Fruit fly (Drosophila melanogaster) whole organism, embryonic: ENCODE results near the gene CG13896.

Experiments
- ATbp ChIP-seq: fragments of 200-800 bp; sonication (Bioruptor generic); optimal IDR thresholded peaks from 2 replicates; lab custom pipeline; 2017; ENCODE audit warnings: missing biosample characterization, mild to moderate bottlenecking, missing genetic modification characterization, missing genetic modification reagents
- B-H1 ChIP-seq: fragments of 200-800 bp; sonication (Bioruptor generic); IDR thresholded peaks from 3 replicates; pipeline ENCODE4 v1.3.6; 2022; ENCODE audit warnings: missing biosample characterization, missing genetic modification characterization
- CG11695 ChIP-seq: fragments of 200-800 bp; sonication (Bioruptor generic); IDR thresholded peaks from 3 replicates; pipeline ENCODE4 v1.3.6; 2022; ENCODE audit warnings: missing biosample characterization, missing genetic modification characterization
- CG11696 ChIP-seq: fragments of 200-800 bp; sonication (Bioruptor generic); IDR thresholded peaks from 2 replicates; pipeline ENCODE4 v1.3.6; 2022; ENCODE audit warnings: missing biosample characterization, missing genetic modification characterization
- CG12219 ChIP-seq: fragments of 200-800 bp; sonication (Bioruptor generic); optimal IDR thresholded peaks from 3 replicates; lab custom pipeline; 2018; ENCODE audit warnings: missing biosample characterization, mild to moderate bottlenecking, missing genetic modification characterization
- CG13624 ChIP-seq: fragments of 200-800 bp; sonication (Bioruptor generic); optimal IDR thresholded peaks from 2 replicates; lab custom pipeline; 2016; ENCODE audit warnings: missing biosample characterization, missing genetic modification characterization
- CG15011 ChIP-seq: fragments of 200-800 bp; sonication (Bioruptor generic); optimal IDR thresholded peaks from 3 replicates; lab custom pipeline; 2018; ENCODE audit warnings: missing biosample characterization, mild to moderate bottlenecking, missing genetic modification characterization
- CG18011 ChIP-seq: fragments of 200-800 bp; sonication (Bioruptor generic); optimal IDR thresholded peaks from 2 replicates; lab custom pipeline; 2017; ENCODE audit warnings: missing biosample characterization, missing genetic modification characterization, mild to moderate bottlenecking, moderate library complexity, missing genotype
- CG30020 ChIP-seq: fragments of 200-800 bp; optimal IDR thresholded peaks from 2 replicates; lab custom pipeline; 2019; ENCODE audit warnings: missing biosample characterization, mild to moderate bottlenecking, missing genetic modification characterization, moderate library complexity
- CG3163 ChIP-seq: fragments of 200-800 bp; sonication (Bioruptor generic); optimal IDR thresholded peaks from 3 replicates; lab custom pipeline; 2016; ENCODE audit warnings: missing biosample characterization, missing genetic modification characterization
- CG32767 ChIP-seq: fragments of 200-800 bp; sonication (Bioruptor generic); IDR thresholded peaks from 2 replicates; pipeline ENCODE4 v1.3.6; 2022; ENCODE audit warnings: missing biosample characterization, missing genetic modification characterization
- CG33213 ChIP-seq: fragments of 200-800 bp; sonication (Bioruptor generic); optimal IDR thresholded peaks from 3 replicates; lab custom pipeline; 2016; ENCODE audit warnings: missing biosample characterization, missing genetic modification characterization
- CG34422 ChIP-seq: fragments of 200-800 bp; sonication (Bioruptor generic); IDR thresholded peaks from 3 replicates; pipeline ENCODE4 v1.3.6; 2022; ENCODE audit warnings: missing biosample characterization, missing genetic modification characterization
- CG4404 ChIP-seq: fragments of 200-800 bp; sonication (Bioruptor generic); IDR thresholded peaks from 2 replicates; pipeline ENCODE4 v1.3.6; 2022; ENCODE audit warnings: missing biosample characterization, missing genetic modification characterization
- CG6272 ChIP-seq: fragments of 200-800 bp; sonication (Bioruptor generic); IDR thresholded peaks from 2 replicates; pipeline ENCODE4 v1.3.6; 2022; ENCODE audit warnings: missing biosample characterization, missing genetic modification characterization
- CG6813 ChIP-seq: fragments of 200-800 bp; sonication (Bioruptor generic); optimal IDR thresholded peaks from 2 replicates; lab custom pipeline; 2017; ENCODE audit warnings: missing biosample characterization, missing genetic modification characterization, mild to moderate bottlenecking, moderate library complexity, missing genetic modification reagents
- CG7372 ChIP-seq: fragments of 200-800 bp; sonication (Bioruptor generic); IDR thresholded peaks from 2 replicates; pipeline ENCODE4 v1.3.6; 2022; ENCODE audit warnings: missing biosample characterization, missing genetic modification characterization
- CkIIα-i1 ChIP-seq: fragments of 200-800 bp; sonication (Bioruptor generic); IDR thresholded peaks from 2 replicates; pipeline ENCODE4 v1.3.6; 2022; ENCODE audit warnings: missing biosample characterization, missing genetic modification characterization
- Dip2 ChIP-seq: fragments of 200-800 bp; sonication (Bioruptor generic); IDR thresholded peaks from 2 replicates; pipeline ENCODE4 v1.3.6; 2022; ENCODE audit warnings: missing biosample characterization, missing genetic modification characterization
- Doc2 ChIP-seq: fragments of 200-800 bp; sonication (Bioruptor generic); IDR thresholded peaks from 2 replicates; pipeline ENCODE4 v1.3.6; 2022; ENCODE audit warnings: missing biosample characterization, missing genetic modification characterization
- Hand ChIP-seq: fragments of 200-800 bp; sonication (Bioruptor generic); optimal IDR thresholded peaks from 2 replicates; lab custom pipeline; 2017; ENCODE audit warnings: mild to moderate bottlenecking, missing biosample characterization, missing genetic modification reagents, missing genetic modification characterization
- Hr39 ChIP-seq: fragments of >200 bp; optimal IDR thresholded peaks from 2 replicates; lab custom pipeline; 2017
- Hr78 ChIP-seq, 2 experiments: fragments of 200-800 bp in 1 of 2; fragments of >200 bp in 1 of 2; sonication (Bioruptor generic) in 1 of 2; optimal IDR thresholded peaks; 2 replicates each; lab custom pipeline; 2017 to 2019; ENCODE audit warnings: missing biosample characterization in 2 of 2, missing genetic modification characterization in 2 of 2, mild to moderate bottlenecking in 1 of 2, moderate library complexity in 1 of 2
- Lim3 ChIP-seq: fragments of 200-800 bp; sonication (Bioruptor generic); IDR thresholded peaks from 2 replicates; pipeline ENCODE4 v1.3.6; 2022; ENCODE audit warnings: missing biosample characterization, missing genetic modification characterization
- Med ChIP-seq: fragments of 200-800 bp; sonication (Bioruptor generic); peaks from one replicate; lab custom pipeline; 2016; ENCODE audit warnings: missing biosample characterization, missing genetic modification characterization, mild to moderate bottlenecking, inconsistent platforms, moderate library complexity
- Myb ChIP-seq: fragments of 200-800 bp; sonication (Bioruptor generic); optimal IDR thresholded peaks from 2 replicates; lab custom pipeline; 2016; ENCODE audit warnings: missing biosample characterization, missing genetic modification characterization
- Nf-YB ChIP-seq: fragments of 200-800 bp; sonication (Bioruptor generic); optimal IDR thresholded peaks from 3 replicates; lab custom pipeline; 2019; ENCODE audit warnings: missing biosample characterization, mild to moderate bottlenecking, missing genetic modification characterization, moderate library complexity
- Rfx ChIP-seq: fragments of 200-800 bp; sonication (Bioruptor generic); IDR thresholded peaks from 2 replicates; pipeline ENCODE4 v1.3.6; 2022; ENCODE audit warnings: missing biosample characterization, missing genetic modification characterization
- Sin3A ChIP-seq: fragments of >200 bp; optimal IDR thresholded peaks from 2 replicates; lab custom pipeline; 2018
- Six4 ChIP-seq: fragments of 200-800 bp; sonication (Bioruptor generic); optimal IDR thresholded peaks from 2 replicates; lab custom pipeline; 2016; ENCODE audit warnings: missing biosample characterization, missing genetic modification characterization
- Spps ChIP-seq: fragments of 200-800 bp; sonication (Bioruptor generic); optimal IDR thresholded peaks from 2 replicates; lab custom pipeline; 2018; ENCODE audit warnings: missing biosample characterization, mild to moderate bottlenecking, missing genetic modification characterization
- Taf1 ChIP-seq: fragments of 200-800 bp; sonication (Bioruptor generic); IDR thresholded peaks from 2 replicates; pipeline ENCODE4 v1.3.6; 2022; ENCODE audit warnings: missing biosample characterization, missing genetic modification characterization
- ash1 ChIP-seq: fragments of 200-800 bp; sonication (Bioruptor generic); optimal IDR thresholded peaks from 2 replicates; lab custom pipeline; 2018; ENCODE audit warnings: missing biosample characterization, mild to moderate bottlenecking, missing genetic modification characterization
- bsh ChIP-seq, 2 experiments: fragments of 200-800 bp; sonication (Bioruptor generic); optimal IDR thresholded peaks; 2 replicates each; lab custom pipeline; 2017 to 2018; ENCODE audit warnings: mild to moderate bottlenecking in 2 of 2, missing biosample characterization in 2 of 2, missing genetic modification characterization in 2 of 2, moderate library complexity in 1 of 2
- btn ChIP-seq: fragments of 200-800 bp; sonication (Bioruptor generic); optimal IDR thresholded peaks from 2 replicates; lab custom pipeline; 2016; ENCODE audit warnings: missing biosample characterization, missing genetic modification characterization
- da ChIP-seq: fragments of 200-800 bp; sonication (Bioruptor generic); optimal IDR thresholded peaks from 2 replicates; lab custom pipeline; 2016; ENCODE audit warnings: missing biosample characterization, missing genetic modification characterization
- danr ChIP-seq: fragments of 200-800 bp; sonication (Bioruptor generic); IDR thresholded peaks from 2 replicates; pipeline ENCODE4 v1.3.6; 2022; ENCODE audit warnings: missing biosample characterization, missing genetic modification characterization
- fd96Cb ChIP-seq: fragments of 200-800 bp; sonication (Bioruptor generic); optimal IDR thresholded peaks from 2 replicates; lab custom pipeline; 2018; ENCODE audit warnings: missing biosample characterization, mild to moderate bottlenecking, missing genetic modification characterization, moderate library complexity
- gcm2 ChIP-seq: fragments of 200-800 bp; sonication (Bioruptor generic); optimal IDR thresholded peaks from 2 replicates; lab custom pipeline; 2016; ENCODE audit warnings: missing biosample characterization, missing genetic modification characterization
- gem ChIP-seq: fragments of 200-800 bp; sonication (Bioruptor generic); optimal IDR thresholded peaks from 2 replicates; lab custom pipeline; 2019; ENCODE audit warnings: missing biosample characterization, mild to moderate bottlenecking, missing genetic modification characterization, moderate library complexity
- grn ChIP-seq: fragments of 200-800 bp; sonication (Bioruptor generic); optimal IDR thresholded peaks from 3 replicates; lab custom pipeline; 2017; ENCODE audit warnings: missing biosample characterization, missing genetic modification characterization
- h ChIP-seq: fragments of >200 bp; optimal IDR thresholded peaks from 2 replicates; lab custom pipeline; 2017
- insv ChIP-seq, 2 experiments: fragments of 200-800 bp; sonication (Bioruptor generic); optimal IDR thresholded peaks; 3 replicates each; lab custom pipeline; 2016 to 2018; ENCODE audit warnings: missing biosample characterization in 2 of 2, missing genetic modification characterization in 2 of 2
- kay ChIP-seq: fragments of 200-800 bp; sonication (Bioruptor generic); optimal IDR thresholded peaks from 2 replicates; lab custom pipeline; 2016; ENCODE audit warnings: missing biosample characterization, missing genetic modification characterization
- pan ChIP-seq, 4 experiments: fragments of >200 bp in 3 of 4; fragments of 200-800 bp in 1 of 4; sonication (Bioruptor generic) in 1 of 4; optimal IDR thresholded peaks in 3 of 4; IDR thresholded peaks in 1 of 4; 2 replicates each; pipeline versions ENCODE4 v1.3.6 to Lab custom; 2017 to 2022; ENCODE audit warnings: missing biosample characterization in 2 of 4, missing genetic modification characterization in 2 of 4, mixed read lengths in 1 of 4
- pum ChIP-seq: fragments of 200-800 bp; sonication (Bioruptor generic); optimal IDR thresholded peaks from 2 replicates; lab custom pipeline; 2016; ENCODE audit warnings: missing biosample characterization, missing genetic modification characterization
- repo ChIP-seq: fragments of 200-800 bp; sonication (Bioruptor generic); optimal IDR thresholded peaks from 2 replicates; lab custom pipeline; 2016; ENCODE audit warnings: missing biosample characterization, missing genetic modification characterization
- sc ChIP-seq, 3 experiments: fragments of >200 bp in 2 of 3; fragments of 200-800 bp in 1 of 3; sonication (Bioruptor generic) in 1 of 3; optimal IDR thresholded peaks; 2 replicates in 2 of 3; 3 replicates in 1 of 3; lab custom pipeline; 2017; ENCODE audit warnings: mild to moderate bottlenecking in 1 of 3, missing biosample characterization in 1 of 3, missing genetic modification characterization in 1 of 3, missing genetic modification reagents in 1 of 3
- shn ChIP-seq: fragments of 200-800 bp; sonication (Bioruptor generic); optimal IDR thresholded peaks from 3 replicates; lab custom pipeline; 2016; ENCODE audit warnings: missing biosample characterization, missing genetic modification characterization
- usp ChIP-seq: fragments of >200 bp; optimal IDR thresholded peaks from 2 replicates; lab custom pipeline; 2017; ENCODE audit warnings: missing biosample characterization, missing genetic modification characterization
- vfl ChIP-seq: fragments of 200-800 bp; sonication (Bioruptor generic); optimal IDR thresholded peaks from 2 replicates; lab custom pipeline; 2016; ENCODE audit warnings: missing biosample characterization, missing genetic modification characterization
- zen2 ChIP-seq: fragments of 200-800 bp; sonication (Bioruptor generic); IDR thresholded peaks from 3 replicates; pipeline ENCODE4 v1.3.6; 2022; ENCODE audit warnings: missing biosample characterization, missing genetic modification characterization; ENCODE audit not compliant: partially characterized antibody

The CG13896 gene

DNA sequence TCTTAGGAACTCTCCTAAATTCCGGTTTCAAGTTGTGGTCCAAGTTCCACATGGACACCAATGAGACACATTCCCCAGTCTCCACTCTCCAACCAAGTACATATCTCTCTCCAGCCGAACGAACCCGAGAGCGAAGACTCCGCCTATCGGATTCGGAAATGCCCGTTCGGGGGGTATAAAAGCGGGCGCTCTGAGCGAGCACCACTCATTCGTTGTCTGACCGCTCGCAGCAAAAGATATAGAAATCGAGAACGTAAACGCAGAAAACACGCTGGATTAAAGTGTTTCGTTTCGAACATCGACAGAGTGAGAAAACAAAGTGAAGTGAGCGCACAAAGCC is 37.5 kb upstream of the CG13896 start, which contains the start of gene emc (continued):
- TF ChIP-seq vfl, result peak; percentile 32
- no peak for TF ChIP-seq Lim3 (GFP tag; lab: Robert Waterston, UW)
- TF ChIP-seq da (GFP tag; lab: Kevin White, UChicago), result no peak
- TF ChIP-seq Dip2 (GFP tag; lab: Robert Waterston, UW), result no peak
- peak; percentile 42 for TF ChIP-seq shn
- TF ChIP-seq Myb (GFP tag; lab: Kevin White, UChicago), result peak; percentile 14
- no peak for TF ChIP-seq Spps (tag; lab: Kevin White, UChicago)
- no peak for TF ChIP-seq Six4 (GFP tag; lab: Kevin White, UChicago)
- no peak for TF ChIP-seq pum
- TF ChIP-seq CkIIα-i1, result no peak
- no peak; the same call in 2 of the 3 replicates for TF ChIP-seq B-H1 (GFP tag; lab: Robert Waterston, UW)
- TF ChIP-seq fd96Cb (tag; lab: Kevin White, UChicago), result no peak
- TF ChIP-seq btn (GFP tag; lab: Kevin White, UChicago), result peak; percentile 27
- no peak for TF ChIP-seq pan (optimal IDR thresholded peaks at IDR 0.05; lab: Kevin White, UChicago)
- peak in 1 of 2 experiments; percentile 42 for TF ChIP-seq pan (GFP tag; optimal IDR thresholded peaks at IDR 0.05 in 1 of 2, IDR thresholded peaks at IDR 0.05 in 1 of 2)
- no peak for TF ChIP-seq CG15011 (GFP tag; lab: Kevin White, UChicago)
- no peak for TF ChIP-seq h (lab: Kevin White, UChicago)
- peak; percentile 22 for TF ChIP-seq grn
- TF ChIP-seq usp, result no peak
- TF ChIP-seq bsh (GFP tag; optimal IDR thresholded peaks at IDR 0.05; lab: Kevin White, UChicago), result peak; percentile 30 to 40
- peak; percentile 55 for TF ChIP-seq CG33213
- TF ChIP-seq Doc2 (GFP tag; lab: Robert Waterston, UW), result no peak
- TF ChIP-seq CG12219 (GFP tag; lab: Kevin White, UChicago), result peak; percentile 63
- no peak for TF ChIP-seq CG30020
- TF ChIP-seq gem (tag; lab: Kevin White, UChicago), result no peak
- no peak for TF ChIP-seq sc (optimal IDR thresholded peaks at IDR 0.05; lab: Kevin White, UChicago)
- TF ChIP-seq sc (GFP tag; optimal IDR thresholded peaks at IDR 0.05; lab: Kevin White, UChicago), result no peak
- peak; percentile 60; the same call in 1 of the 2 replicates for TF ChIP-seq Rfx (GFP tag; lab: Robert Waterston, UW)
- no peak for TF ChIP-seq CG7372 (GFP tag; lab: Robert Waterston, UW)
- no peak for TF ChIP-seq repo (GFP tag; lab: Kevin White, UChicago)
- peak; percentile 97 for TF ChIP-seq Med
- peak; percentile 25 for TF ChIP-seq ATbp
- TF ChIP-seq Hand (GFP tag; lab: Kevin White, UChicago), result peak; percentile 61
- TF ChIP-seq Hr39 (lab: Kevin White, UChicago), result no peak
- peak; percentile 99 for TF ChIP-seq ash1
- peak; percentile 37; the same call in 1 of the 2 replicates for TF ChIP-seq CG32767 (GFP tag; lab: Robert Waterston, UW)
- peak; percentile 47; the same call in 1 of the 3 replicates for TF ChIP-seq CG34422
- TF ChIP-seq CG13624 (GFP tag; lab: Kevin White, UChicago), result peak; percentile 57
- TF ChIP-seq Taf1, result no peak
- no peak for TF ChIP-seq CG11696 (GFP tag; lab: Robert Waterston, UW)
- TF ChIP-seq Nf-YB (GFP tag; lab: Kevin White, UChicago), result peak; percentile 93
- no peak for TF ChIP-seq CG18011 (GFP tag; lab: Kevin White, UChicago)
- peak; percentile 31; the same call in 1 of the 3 replicates for TF ChIP-seq CG11695 (GFP tag; lab: Robert Waterston, UW)
- TF ChIP-seq CG4404 (GFP tag; lab: Robert Waterston, UW), result no peak
- no peak for TF ChIP-seq kay (GFP tag; lab: Kevin White, UChicago)
- TF ChIP-seq zen2, result peak; percentile 60; the same call in 2 of the 3 replicates
- TF ChIP-seq gcm2 (GFP tag; lab: Kevin White, UChicago), result no peak
- TF ChIP-seq danr (GFP tag; lab: Robert Waterston, UW), result no peak
- TF ChIP-seq CG6813 (GFP tag; lab: Kevin White, UChicago), result peak; percentile 65
- TF ChIP-seq Hr78 (GFP tag; optimal IDR thresholded peaks at IDR 0.05; lab: Kevin White, UChicago), result no peak
- no peak for TF ChIP-seq CG6272 (GFP tag; lab: Robert Waterston, UW)
- no peak for TF ChIP-seq Sin3A (lab: Kevin White, UChicago)
- peak; percentile 44 for TF ChIP-seq CG3163 (GFP tag; lab: Kevin White, UChicago)
- TF ChIP-seq insv (GFP tag; optimal IDR thresholded peaks at IDR 0.05; lab: Kevin White, UChicago), result peak in 1 of 2 experiments; percentile 26
